Worm (Caenorhabditis elegans) whole organism, young adult: Measurements from ENCODE around the gene Y55F3BR.2.

Experiments
- B0261.1 ChIP-seq: sonication (generic microtip); optimal IDR thresholded peaks from 2 replicates; lab custom pipeline; 2016; ENCODE audit warnings: mild to moderate bottlenecking, missing genetic modification characterization, moderate library complexity, missing compliant biosample characterization
- F23B12.7 ChIP-seq: sonication (generic microtip); optimal IDR thresholded peaks from 2 replicates; lab custom pipeline; 2017; ENCODE audit warnings: missing genetic modification characterization, mild to moderate bottlenecking, missing compliant biosample characterization, antibody characterized with exemption, moderate library complexity; ENCODE audit not compliant: insufficient read depth
- F52B5.7 ChIP-seq: sonication (generic microtip); optimal IDR thresholded peaks from 2 replicates; lab custom pipeline; 2016; ENCODE audit warnings: mild to moderate bottlenecking, missing genetic modification characterization, missing compliant biosample characterization
- F55B11.4 ChIP-seq: sonication (generic microtip); optimal IDR thresholded peaks from 2 replicates; lab custom pipeline; 2016; ENCODE audit warnings: missing compliant biosample characterization, missing genetic modification characterization, borderline replicate concordance; ENCODE audit not compliant: insufficient read depth
- F57A8.1 ChIP-seq: fragments of 200-800 bp; sonication (Bioruptor generic); optimal IDR thresholded peaks from 2 replicates; lab custom pipeline; 2018; ENCODE audit warnings: mild to moderate bottlenecking, missing genetic modification characterization, moderate library complexity, missing compliant biosample characterization
- K12H6.12 ChIP-seq: fragments of 200-800 bp; sonication (Bioruptor generic); optimal IDR thresholded peaks from 2 replicates; lab custom pipeline; 2018; ENCODE audit warnings: mild to moderate bottlenecking, missing genetic modification characterization, missing compliant biosample characterization
- Y53G8AR.9 ChIP-seq: fragments of 200-800 bp; sonication (Bioruptor generic); conservative IDR thresholded peaks from 2 replicates; pipeline ENCODE4 v1.3.6; 2022; ENCODE audit warnings: missing genetic modification reagents, missing genetic modification characterization, missing compliant biosample characterization
- Y95B8A.8 ChIP-seq: fragments of 200-800 bp; sonication (Bioruptor generic); IDR thresholded peaks from 2 replicates; pipeline ENCODE4 v1.3.6; 2022; ENCODE audit warnings: missing genetic modification reagents, missing genetic modification characterization, missing compliant biosample characterization
- aptf-3 ChIP-seq: fragments of 200-800 bp; sonication (Bioruptor generic); IDR thresholded peaks from 2 replicates; pipeline ENCODE4 v1.3.6; 2022; ENCODE audit warnings: missing genetic modification characterization, missing compliant biosample characterization
- bed-2 ChIP-seq: fragments of 200-800 bp; sonication (Bioruptor generic); IDR thresholded peaks from 2 replicates; pipeline ENCODE4 v1.3.6; 2022; ENCODE audit warnings: missing genetic modification reagents, missing genetic modification characterization, missing compliant biosample characterization
- cebp-1 ChIP-seq, 2 experiments: fragments of 200-800 bp in 1 of 2; sonication (Bioruptor generic) in 1 of 2; sonication (generic microtip) in 1 of 2; IDR thresholded peaks in 1 of 2; optimal IDR thresholded peaks in 1 of 2; 2 replicates each; pipeline versions ENCODE4 v1.3.6 to Lab custom; 2017 to 2022; ENCODE audit warnings: missing compliant biosample characterization in 2 of 2, missing genetic modification characterization in 2 of 2, mild to moderate bottlenecking in 1 of 2, missing genetic modification reagents in 1 of 2, moderate library complexity in 1 of 2
- dpff-1 ChIP-seq: sonication (generic microtip); optimal IDR thresholded peaks from 2 replicates; lab custom pipeline; 2017; ENCODE audit warnings: mild to moderate bottlenecking, missing genetic modification characterization, missing compliant biosample characterization
- dpl-1 ChIP-seq: fragments of 150-350 bp; optimal IDR thresholded peaks from 2 replicates; lab custom pipeline; 2014; ENCODE audit warnings: missing biosample characterization, missing genetic modification reagents, missing genetic modification characterization
- efl-1 ChIP-seq: fragments of 150-350 bp; optimal IDR thresholded peaks from 2 replicates; lab custom pipeline; 2014; ENCODE audit warnings: missing biosample characterization, missing genetic modification reagents, missing genetic modification characterization
- egl-18 ChIP-seq: fragments of 200-800 bp; sonication (Bioruptor generic); IDR thresholded peaks from 2 replicates; pipeline ENCODE4 v1.3.6; 2022; ENCODE audit warnings: missing genetic modification reagents, missing genetic modification characterization, missing compliant biosample characterization
- egl-44 ChIP-seq: fragments of 200-800 bp; sonication (Bioruptor generic); IDR thresholded peaks from 2 replicates; pipeline ENCODE4 v1.3.6; 2022; ENCODE audit warnings: missing genetic modification reagents, missing genetic modification characterization, missing compliant biosample characterization
- egrh-3 ChIP-seq: fragments of 200-800 bp; sonication (Bioruptor generic); IDR thresholded peaks from 2 replicates; pipeline ENCODE4 v1.3.6; 2022; ENCODE audit warnings: missing genetic modification reagents, missing genetic modification characterization, missing compliant biosample characterization
- ekl-4 ChIP-seq: fragments of 200-800 bp; sonication (Bioruptor generic); IDR thresholded peaks from 2 replicates; pipeline ENCODE4 v1.3.6; 2022; ENCODE audit warnings: missing genetic modification reagents, missing genetic modification characterization, missing compliant biosample characterization
- ets-4 ChIP-seq: fragments of 200-800 bp; sonication (Bioruptor generic); optimal IDR thresholded peaks from 2 replicates; lab custom pipeline; 2018; ENCODE audit warnings: mild to moderate bottlenecking, missing genetic modification characterization, missing compliant biosample characterization
- hlh-12 ChIP-seq: sonication (generic microtip); optimal IDR thresholded peaks from 2 replicates; lab custom pipeline; 2016; ENCODE audit warnings: missing genetic modification characterization, missing compliant biosample characterization
- hmg-20 ChIP-seq: fragments of 200-800 bp; sonication (Bioruptor generic); IDR thresholded peaks from 2 replicates; pipeline ENCODE4 v1.3.6; 2022; ENCODE audit warnings: missing genetic modification reagents, missing genetic modification characterization, missing compliant biosample characterization
- lag-1 ChIP-seq: fragments of 200-800 bp; sonication (Bioruptor generic); IDR thresholded peaks from 2 replicates; pipeline ENCODE4 v1.3.6; 2022; ENCODE audit warnings: missing genetic modification reagents, missing genetic modification characterization, missing compliant biosample characterization
- let-607 ChIP-seq, 2 experiments: fragments of 200-800 bp in 1 of 2; sonication (Bioruptor generic) in 1 of 2; sonication (generic microtip) in 1 of 2; optimal IDR thresholded peaks; 2 replicates each; lab custom pipeline; 2016 to 2018; ENCODE audit warnings: mild to moderate bottlenecking in 2 of 2, missing compliant biosample characterization in 2 of 2, missing genetic modification characterization in 2 of 2, moderate library complexity in 2 of 2, missing genotype in 1 of 2
- lin-26 ChIP-seq: fragments of 200-800 bp; sonication (Bioruptor generic); IDR thresholded peaks from 2 replicates; pipeline ENCODE4 v1.3.6; 2022; ENCODE audit warnings: missing genetic modification reagents, missing genetic modification characterization, missing compliant biosample characterization
- lin-40 ChIP-seq: sonication (generic microtip); optimal IDR thresholded peaks from 2 replicates; lab custom pipeline; 2016; ENCODE audit warnings: missing genetic modification characterization, mild to moderate bottlenecking, missing compliant biosample characterization, missing genotype, missing genetic modification reagents
- lin-54 ChIP-seq: fragments of 200-800 bp; sonication (Bioruptor generic); optimal IDR thresholded peaks from 2 replicates; lab custom pipeline; 2018; ENCODE audit warnings: mild to moderate bottlenecking, missing genetic modification characterization, missing compliant biosample characterization
- lsl-1 ChIP-seq: fragments of 200-800 bp; sonication (Bioruptor generic); optimal IDR thresholded peaks from 2 replicates; lab custom pipeline; 2018; ENCODE audit warnings: mild to moderate bottlenecking, missing genetic modification characterization, moderate library complexity, missing compliant biosample characterization
- madf-6 ChIP-seq: fragments of 200-800 bp; sonication (Bioruptor generic); IDR thresholded peaks from 2 replicates; pipeline ENCODE4 v1.3.6; 2022; ENCODE audit warnings: missing genetic modification reagents, missing genetic modification characterization, missing compliant biosample characterization
- mcd-1 ChIP-seq: fragments of 200-800 bp; sonication (Bioruptor generic); IDR thresholded peaks from 2 replicates; pipeline ENCODE4 v1.3.6; 2022; ENCODE audit warnings: missing genetic modification reagents, missing genetic modification characterization, missing compliant biosample characterization
- nhr-120 ChIP-seq: fragments of 200-800 bp; sonication (Bioruptor generic); IDR thresholded peaks from 2 replicates; pipeline ENCODE4 v1.3.6; 2022; ENCODE audit warnings: missing genetic modification characterization, missing compliant biosample characterization
- nhr-90 ChIP-seq: sonication (generic microtip); optimal IDR thresholded peaks from 2 replicates; lab custom pipeline; 2016; ENCODE audit warnings: missing genotype, mild to moderate bottlenecking, missing genetic modification characterization, missing compliant biosample characterization
- pbrm-1 ChIP-seq: fragments of 200-800 bp; sonication (Bioruptor generic); IDR thresholded peaks from 2 replicates; pipeline ENCODE4 v1.3.6; 2022; ENCODE audit warnings: missing genetic modification reagents, missing genetic modification characterization, missing compliant biosample characterization
- rec-8 ChIP-seq, 2 experiments: sonication (generic microtip); optimal IDR thresholded peaks; 2 replicates each; lab custom pipeline; 2016; ENCODE audit warnings: mild to moderate bottlenecking in 2 of 2, missing genetic modification characterization in 2 of 2, missing genetic modification reagents in 2 of 2, missing genotype in 2 of 2, missing biosample characterization in 1 of 2, missing compliant biosample characterization in 1 of 2, moderate library complexity in 1 of 2
- repo-1 ChIP-seq: sonication (generic microtip); optimal IDR thresholded peaks from 2 replicates; lab custom pipeline; 2017; ENCODE audit warnings: mild to moderate bottlenecking, missing genetic modification characterization, missing compliant biosample characterization
- rpc-1 ChIP-seq, 2 experiments: fragments of 150-350 bp in 1 of 2; sonication (generic microtip) in 1 of 2; optimal IDR thresholded peaks; 2 replicates each; lab custom pipeline; 2014 to 2018; ENCODE audit warnings: missing biosample characterization in 1 of 2, missing genetic modification characterization in 1 of 2, missing genetic modification reagents in 1 of 2, missing genotype in 1 of 2
- sptf-2 ChIP-seq: fragments of 200-800 bp; sonication (Bioruptor generic); optimal IDR thresholded peaks from 2 replicates; lab custom pipeline; 2018; ENCODE audit warnings: mild to moderate bottlenecking, missing genetic modification characterization, missing compliant biosample characterization
- tbx-9 ChIP-seq: sonication (generic microtip); optimal IDR thresholded peaks from 2 replicates; lab custom pipeline; 2016; ENCODE audit warnings: borderline replicate concordance, missing genetic modification characterization, inconsistent platforms, missing compliant biosample characterization
- unc-62 ChIP-seq: fragments of 150-350 bp; optimal IDR thresholded peaks from 2 replicates; lab custom pipeline; 2014; ENCODE audit warnings: missing biosample characterization, missing genetic modification reagents, missing genetic modification characterization
- zfh-2 ChIP-seq: fragments of 200-800 bp; sonication (Bioruptor generic); conservative IDR thresholded peaks from 2 replicates; pipeline ENCODE4 v1.3.6; 2022; ENCODE audit warnings: missing genetic modification reagents, missing genetic modification characterization, missing compliant biosample characterization
- ztf-25 ChIP-seq: fragments of 200-800 bp; sonication (Bioruptor generic); IDR thresholded peaks from 2 replicates; pipeline ENCODE4 v1.3.6; 2022; ENCODE audit warnings: missing genetic modification reagents, missing genetic modification characterization, missing compliant biosample characterization
- ztf-26 ChIP-seq: sonication (generic microtip); optimal IDR thresholded peaks from 2 replicates; lab custom pipeline; 2017; ENCODE audit warnings: missing genetic modification characterization, missing compliant biosample characterization

Y55F3BR.2 gene

DNA sequence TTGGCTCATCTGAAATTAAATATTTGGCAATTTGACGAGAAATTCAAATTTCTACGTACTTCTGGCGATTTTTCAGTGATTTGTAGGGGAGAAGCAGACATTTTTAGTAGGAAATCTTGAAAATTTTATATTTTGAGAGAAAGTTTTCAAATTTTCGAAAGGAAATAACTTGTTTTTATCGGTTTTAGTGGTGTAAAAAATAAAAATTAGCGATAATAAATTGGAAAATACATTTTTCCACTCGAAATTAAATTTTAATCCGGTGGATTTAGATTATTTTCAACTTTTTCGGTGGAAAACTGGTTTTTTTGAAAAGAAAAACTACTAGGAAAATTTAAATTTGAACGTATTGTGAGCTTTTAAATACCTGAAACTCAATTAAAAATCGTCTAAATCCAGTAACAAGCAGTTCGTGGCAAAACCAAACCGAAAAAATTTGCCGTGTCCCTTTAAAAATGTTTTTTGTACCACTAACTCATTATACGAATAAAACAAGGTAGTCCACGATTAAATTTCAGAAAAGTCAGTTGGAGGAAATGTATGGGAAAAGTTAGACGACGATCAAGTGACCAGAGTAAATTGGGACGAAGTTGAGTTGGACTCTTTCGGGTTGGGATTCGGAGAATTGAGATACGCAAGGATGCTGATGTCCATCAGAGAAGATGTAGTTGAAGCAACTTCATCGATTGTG, 26.8 kb upstream of the Y55F3BR.2 start, which contains the start of the genes madf-1 and Y55F3BR.10:
Gene madf-1, minus strand, starts transcription at position 101 of the 691 bp plus-strand sequence.
Gene Y55F3BR.10, plus strand, starts transcription at position 641 of the 691 bp plus-strand sequence.
- TF ChIP-seq lin-40: no peak
- TF ChIP-seq sptf-2 (GFP tag; lab: Kevin White, UChicago): no peak
- no peak for TF ChIP-seq lag-1
- TF ChIP-seq Y53G8AR.9 (GFP tag; lab: Robert Waterston, UW): no peak
- no peak for TF ChIP-seq mcd-1 (GFP tag; lab: Robert Waterston, UW)
- TF ChIP-seq F57A8.1 (GFP tag; lab: Kevin White, UChicago): no peak
- TF ChIP-seq rec-8 (tag; optimal IDR thresholded peaks at IDR 0.05; lab: Kevin White, UChicago): no peak
- no peak for TF ChIP-seq ztf-25 (GFP tag; lab: Robert Waterston, UW)
- no peak for TF ChIP-seq ekl-4
- TF ChIP-seq B0261.1 (tag; lab: Kevin White, UChicago): no peak
- TF ChIP-seq aptf-3: no peak
- TF ChIP-seq tbx-9: no peak
- no peak for TF ChIP-seq dpff-1 (tag; lab: Kevin White, UChicago)

DNA sequence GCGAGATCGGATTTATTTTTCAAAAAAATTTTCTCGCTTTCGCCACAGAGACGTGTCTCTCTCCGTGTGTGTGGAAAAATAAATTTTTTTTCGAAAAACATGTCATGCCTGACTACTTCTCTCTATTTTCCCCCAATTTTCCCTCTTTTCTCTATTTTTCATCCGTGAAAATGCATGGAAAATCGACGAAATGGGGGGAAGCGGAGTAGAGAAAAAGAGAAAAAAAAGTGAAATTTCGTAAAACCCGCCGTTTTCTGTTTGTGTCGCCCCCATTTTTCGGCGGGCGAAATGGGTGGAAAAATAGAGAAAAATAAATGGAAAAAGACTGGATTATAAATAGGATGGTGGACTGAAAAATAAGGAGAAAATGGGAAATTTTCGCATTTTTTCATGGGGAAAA, 25.2 kb upstream of the Y55F3BR.2 start:
- TF ChIP-seq efl-1 (GFP tag; lab: Kevin White, UChicago) (peak; percentile 5), unc-62 (GFP tag; lab: Kevin White, UChicago) (no peak), F55B11.4 (tag; lab: Kevin White, UChicago) (no peak), hmg-20 (GFP tag; lab: Robert Waterston, UW) (no peak), repo-1 (tag; lab: Kevin White, UChicago) (no peak), lin-26 (GFP tag; lab: Robert Waterston, UW) (no peak), bed-2 (GFP tag; lab: Robert Waterston, UW) (no peak), hlh-12 (tag; lab: Kevin White, UChicago) (no peak), ztf-26 (tag; lab: Kevin White, UChicago) (no peak), cebp-1 (GFP tag; IDR thresholded peaks at IDR 0.05; lab: Robert Waterston, UW) (0 out of 2 replicates have a peak, but pooled peaks have one; percentile 11), cebp-1 (tag; optimal IDR thresholded peaks at IDR 0.05; lab: Kevin White, UChicago) (peak; percentile 29), egrh-3 (GFP tag; lab: Robert Waterston, UW) (no peak)

DNA sequence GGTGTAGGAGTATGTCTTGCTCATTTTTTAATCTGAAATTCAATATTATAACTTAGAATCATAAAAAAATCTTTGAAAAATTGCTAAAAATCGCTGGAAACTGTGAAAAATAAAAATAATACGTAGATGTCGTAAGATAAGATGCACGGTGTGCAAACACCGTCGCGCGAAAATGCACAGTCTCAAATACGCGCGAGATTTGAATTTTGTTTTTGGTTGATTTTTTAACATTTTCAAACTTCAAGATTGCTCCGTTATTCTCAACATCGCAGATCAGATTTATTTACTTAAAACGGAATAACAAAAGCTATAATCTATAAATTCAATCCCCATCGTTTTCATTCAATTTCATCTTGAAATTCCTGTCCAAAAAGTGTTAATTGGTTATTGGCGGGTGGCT, 16.6 kb upstream of the Y55F3BR.2 start, which contains the start of gene Y55F3BR.6:
Gene Y55F3BR.6, minus strand, starts transcription at position 32 of the 400 bp plus-strand sequence.
- peak; percentile 79 for TF ChIP-seq lin-54
- TF ChIP-seq let-607 (tag; optimal IDR thresholded peaks at IDR 0.05; lab: Kevin White, UChicago): no peak
- TF ChIP-seq efl-1 (GFP tag; lab: Kevin White, UChicago): peak; percentile 61
- no peak for TF ChIP-seq K12H6.12 (tag; lab: Kevin White, UChicago)
- peak; percentile 30 for TF ChIP-seq dpl-1 (GFP tag; lab: Kevin White, UChicago)
- TF ChIP-seq lsl-1: peak; percentile 27
- TF ChIP-seq madf-6: peak; percentile 23; the same call in 1 of the 2 replicates
- no peak for TF ChIP-seq F55B11.4 (tag; lab: Kevin White, UChicago)

DNA sequence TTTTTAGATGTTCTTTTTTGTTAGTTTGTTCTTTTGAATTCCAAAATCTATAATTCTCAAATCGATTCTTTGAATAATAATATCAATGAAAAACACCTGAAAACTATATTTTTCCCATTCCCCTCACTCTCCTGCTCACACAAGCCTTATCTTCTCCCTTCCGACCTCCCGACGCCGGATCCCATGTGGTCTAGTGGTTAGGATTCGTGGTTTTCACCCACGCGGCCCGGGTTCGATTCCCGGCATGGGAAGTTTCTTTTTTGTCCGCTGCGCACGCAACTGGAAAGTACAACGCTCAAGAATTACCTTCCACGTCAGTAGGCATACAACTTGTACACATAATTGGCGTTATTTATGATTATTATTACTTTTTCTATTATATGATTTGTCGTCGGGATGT, 16.1 kb upstream of the Y55F3BR.2 start:
- TF ChIP-seq lin-26 (GFP tag; lab: Robert Waterston, UW) (peak; percentile 82), pbrm-1 (GFP tag; lab: Robert Waterston, UW) (0 out of 2 replicates have a peak, but pooled peaks have one; percentile 32), Y95B8A.8 (no peak), zfh-2 (GFP tag; lab: Robert Waterston, UW) (no peak), F52B5.7 (tag; lab: Kevin White, UChicago) (no peak), egl-44 (GFP tag; lab: Robert Waterston, UW) (no peak), lin-40 (peak; percentile 41), nhr-90 (tag; lab: Kevin White, UChicago) (peak; percentile 52), nhr-120 (no peak), ets-4 (GFP tag; lab: Kevin White, UChicago) (no peak), F23B12.7 (peak; percentile 90), rpc-1 (optimal IDR thresholded peaks at IDR 0.05; lab: Kevin White, UChicago) (peak; percentile 59), rpc-1 (tag; optimal IDR thresholded peaks at IDR 0.05; lab: Kevin White, UChicago) (peak; percentile 83), dpl-1 (GFP tag; lab: Kevin White, UChicago) (peak; percentile 38), egl-18 (GFP tag; lab: Robert Waterston, UW) (no peak), ekl-4 (peak; percentile 38; the same call in 1 of the 2 replicates)
